Worm (Caenorhabditis elegans): ENCODE measurements around the gene C10C6.7.

The C10C6.7 gene

DNA sequence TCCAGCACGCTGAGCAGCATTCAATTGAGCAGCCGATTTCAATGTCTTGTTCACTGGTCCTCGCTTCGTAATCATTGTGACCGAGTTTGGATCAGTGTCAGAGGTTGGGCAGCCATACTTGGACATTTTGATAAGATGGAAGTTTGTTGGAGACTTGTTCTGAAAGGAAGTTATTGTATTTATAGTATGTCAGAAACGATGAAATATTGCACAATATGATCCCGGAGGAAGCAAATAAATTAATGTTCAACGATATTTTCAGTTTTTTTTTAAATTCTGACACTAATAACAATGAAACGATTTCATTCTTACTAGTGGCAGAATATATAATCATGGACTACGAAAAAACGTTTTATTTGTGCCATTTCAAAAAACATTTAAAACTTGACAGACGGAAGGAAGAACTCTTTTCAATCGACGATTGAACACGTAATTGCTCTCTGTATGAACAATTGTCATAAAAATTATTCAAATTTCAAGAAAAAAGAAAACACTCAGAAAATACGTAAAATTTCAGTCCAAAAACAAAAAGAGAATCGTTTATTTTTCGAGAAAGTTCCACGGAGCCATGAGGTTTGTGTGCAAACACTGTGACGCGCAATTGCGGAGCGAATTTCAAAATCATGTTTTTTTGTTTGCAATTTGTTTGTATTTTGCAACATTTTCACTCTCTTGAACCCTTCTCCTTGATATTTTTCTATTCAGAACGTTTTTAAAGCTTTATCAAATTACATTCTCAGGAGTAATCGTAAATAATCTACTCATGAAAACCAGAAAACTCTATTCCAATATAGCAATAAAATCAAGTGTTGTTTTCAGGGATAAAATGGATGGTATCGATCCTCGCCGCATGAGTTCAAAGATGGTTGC, 12.9 kb upstream of the C10C6.7 start, which contains the start of the genes mbf-1 and nse-4 (continued):
- TF ChIP-seq hsf-1 (GFP tag; IDR thresholded peaks at IDR 0.05) (peak; percentile 98), lin-26 (GFP tag; IDR thresholded peaks at IDR 0.05) (peak; percentile 71; the same call in 1 of the 2 replicates), F49E8.2 (tag; optimal IDR thresholded peaks at IDR 0.05; ENCODE audit: insufficient read depth) (peak; percentile 23), rpc-1 (optimal IDR thresholded peaks at IDR 0.05) (peak; percentile 34), rpc-1 (tag; optimal IDR thresholded peaks at IDR 0.05) (no peak), B0336.3 (GFP tag; IDR thresholded peaks at IDR 0.05) (no peak), mes-4 (tag; optimal IDR thresholded peaks at IDR 0.05) (no peak), snpc-1.3 (tag; optimal IDR thresholded peaks at IDR 0.05; ENCODE audit: insufficient read depth) (peak; percentile 51), cebp-1 (GFP tag; IDR thresholded peaks at IDR 0.05) (peak; percentile 32; the same call in 1 of the 2 replicates), cebp-1 (tag; optimal IDR thresholded peaks at IDR 0.05) (peak; percentile 79), ztf-25 (GFP tag; IDR thresholded peaks at IDR 0.05) (no peak), ceh-79 (tag; optimal IDR thresholded peaks at IDR 0.05) (no peak), hlh-26 (GFP tag; conservative IDR thresholded peaks at IDR 0.05) (no peak), ceh-27 (GFP tag; optimal IDR thresholded peaks at IDR 0.05) (peak; percentile 4), ama-1 (optimal IDR thresholded peaks at IDR 0.05) (peak; percentile 1), ama-1 (GFP tag; optimal IDR thresholded peaks at IDR 0.05) (no peak), somi-1 (GFP tag; optimal IDR thresholded peaks at IDR 0.05) (no peak), lin-35 (GFP tag; optimal IDR thresholded peaks at IDR 0.05) (peak in 1 of 3 experiments; percentile 61), snpc-4 (GFP tag; optimal IDR thresholded peaks at IDR 0.05) (peak; percentile 12), snpc-4 (tag; optimal IDR thresholded peaks at IDR 0.05) (peak in 3 of 4 experiments; percentile 1 to 42 (median 30)), K11D2.4 (GFP tag; IDR thresholded peaks at IDR 0.05) (no peak), F57A8.1 (GFP tag; optimal IDR thresholded peaks at IDR 0.05) (no peak), bed-2 (GFP tag; IDR thresholded peaks at IDR 0.05) (no peak), D2030.7 (GFP tag; IDR thresholded peaks at IDR 0.05) (peak; percentile 47), hmg-1.2 (GFP tag; IDR thresholded peaks at IDR 0.05) (peak; percentile 37; the same call in 1 of the 2 replicates), tbp1 (GFP tag; optimal IDR thresholded peaks at IDR 0.05) (peak; percentile 44), Y95B8A.8 (GFP tag; IDR thresholded peaks at IDR 0.05) (no peak), T26A5.8 (tag; optimal IDR thresholded peaks at IDR 0.05) (no peak), nfyb-1 (GFP tag; IDR thresholded peaks at IDR 0.05) (no peak), tlf-1 (GFP tag; optimal IDR thresholded peaks at IDR 0.05) (no peak), F23B12.7 (tag; optimal IDR thresholded peaks at IDR 0.05; ENCODE audit: insufficient read depth) (peak; percentile 69)

DNA sequence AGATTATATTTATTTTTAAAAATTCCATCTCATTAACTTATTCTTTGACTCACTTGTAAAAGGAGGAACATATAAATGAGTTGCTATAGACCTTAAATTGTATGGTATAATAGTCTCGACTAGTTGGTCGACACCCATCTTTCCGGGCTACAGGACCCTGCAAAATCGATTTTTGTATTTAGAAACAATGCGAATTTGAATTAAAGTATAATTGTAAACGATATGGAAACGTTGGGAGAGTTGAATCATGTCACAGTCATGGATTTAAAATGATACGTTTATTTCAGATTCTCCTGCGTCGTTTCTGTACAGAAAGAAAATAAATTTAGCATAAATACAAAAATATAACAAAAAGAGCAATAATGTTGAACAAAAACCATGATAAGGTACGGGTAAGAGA, 11.8 kb upstream of the C10C6.7 start, which contains the start of gene catp-8:
Gene catp-8 (minus strand): TSS at position 157 of the 400 bp plus-strand sequence.
- TF ChIP-seq egrh-3 (GFP tag; IDR thresholded peaks at IDR 0.05) (no peak), nhr-179 (tag; optimal IDR thresholded peaks at IDR 0.05) (no peak), die-1 (tag; optimal IDR thresholded peaks at IDR 0.05) (no peak), ceh-40 (GFP tag; IDR thresholded peaks at IDR 0.05) (no peak), B0035.1 (tag; optimal IDR thresholded peaks at IDR 0.05) (no peak), snpc-3.4 (tag; optimal IDR thresholded peaks at IDR 0.05) (peak; percentile 20), ztf-26 (tag; optimal IDR thresholded peaks at IDR 0.05) (no peak), ccch-3 (GFP tag; optimal IDR thresholded peaks at IDR 0.05) (no peak), lin-40 (tag; optimal IDR thresholded peaks at IDR 0.05) (no peak), akir-1 (GFP tag; optimal IDR thresholded peaks at IDR 0.05) (no peak), mes-4 (tag; optimal IDR thresholded peaks at IDR 0.05) (no peak), lag-1 (GFP tag; IDR thresholded peaks at IDR 0.05) (no peak), B0336.3 (GFP tag; IDR thresholded peaks at IDR 0.05) (peak; percentile 57; the same call in 1 of the 2 replicates), chd-7 (tag; optimal IDR thresholded peaks at IDR 0.05) (no peak), snpc-4 (GFP tag; optimal IDR thresholded peaks at IDR 0.05) (no peak), snpc-4 (tag; optimal IDR thresholded peaks at IDR 0.05) (no peak), athp-1 (tag; optimal IDR thresholded peaks at IDR 0.05) (no peak), sptf-2 (GFP tag; optimal IDR thresholded peaks at IDR 0.05) (no peak), C06A6.2 (GFP tag; conservative IDR thresholded peaks at IDR 0.05) (no peak), Y53G8AR.9 (GFP tag; conservative IDR thresholded peaks at IDR 0.05) (no peak), attf-5 (GFP tag; optimal IDR thresholded peaks at IDR 0.05) (peak; percentile 17)

All from whole organism, young adult.